Fruit fly (Drosophila melanogaster): Measurements from ENCODE around the gene CG18858.

Gene CG18858

DNA sequence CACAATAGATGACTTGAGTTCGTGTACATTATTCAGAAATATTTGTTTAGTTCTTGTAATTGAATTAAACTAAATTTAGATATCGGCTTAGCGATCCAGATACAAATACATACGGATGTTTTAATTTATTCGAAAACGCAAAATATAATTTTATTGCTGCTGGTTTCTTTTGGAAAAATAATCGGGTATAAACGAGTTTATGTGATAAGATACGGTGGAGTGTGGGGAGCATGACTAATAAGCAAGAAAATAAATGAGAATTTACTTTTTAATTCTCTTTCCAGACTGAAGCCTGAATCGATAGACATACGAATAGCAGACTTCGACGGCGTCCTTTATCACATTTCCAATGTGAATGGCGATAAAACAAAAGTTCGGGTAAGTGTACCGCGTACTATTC is 38.8 kb downstream of the CG18858 start:
- TF ChIP-seq EcR (GFP tag; optimal IDR thresholded peaks at IDR 0.05), result no peak
- no peak for TF ChIP-seq rn (GFP tag; IDR thresholded peaks at IDR 0.05)
- TF ChIP-seq CG4496 (GFP tag; IDR thresholded peaks at IDR 0.05), result no peak
- TF ChIP-seq CG12605 (GFP tag; IDR thresholded peaks at IDR 0.05), result no peak
- TF ChIP-seq CG8159 (tag; optimal IDR thresholded peaks at IDR 0.05), result no peak
- TF ChIP-seq fd96Ca (GFP tag; IDR thresholded peaks at IDR 0.05), result no peak
- TF ChIP-seq CG32121 (GFP tag; IDR thresholded peaks at IDR 0.05), result no peak
- TF ChIP-seq Pif1A (GFP tag; optimal IDR thresholded peaks at IDR 0.05), result no peak
- TF ChIP-seq CG10348 (GFP tag; IDR thresholded peaks at IDR 0.05), result no peak
- TF ChIP-seq CG15710 (tag; optimal IDR thresholded peaks at IDR 0.05), result no peak
- TF ChIP-seq Pif1B (GFP tag; optimal IDR thresholded peaks at IDR 0.05), result no peak

DNA sequence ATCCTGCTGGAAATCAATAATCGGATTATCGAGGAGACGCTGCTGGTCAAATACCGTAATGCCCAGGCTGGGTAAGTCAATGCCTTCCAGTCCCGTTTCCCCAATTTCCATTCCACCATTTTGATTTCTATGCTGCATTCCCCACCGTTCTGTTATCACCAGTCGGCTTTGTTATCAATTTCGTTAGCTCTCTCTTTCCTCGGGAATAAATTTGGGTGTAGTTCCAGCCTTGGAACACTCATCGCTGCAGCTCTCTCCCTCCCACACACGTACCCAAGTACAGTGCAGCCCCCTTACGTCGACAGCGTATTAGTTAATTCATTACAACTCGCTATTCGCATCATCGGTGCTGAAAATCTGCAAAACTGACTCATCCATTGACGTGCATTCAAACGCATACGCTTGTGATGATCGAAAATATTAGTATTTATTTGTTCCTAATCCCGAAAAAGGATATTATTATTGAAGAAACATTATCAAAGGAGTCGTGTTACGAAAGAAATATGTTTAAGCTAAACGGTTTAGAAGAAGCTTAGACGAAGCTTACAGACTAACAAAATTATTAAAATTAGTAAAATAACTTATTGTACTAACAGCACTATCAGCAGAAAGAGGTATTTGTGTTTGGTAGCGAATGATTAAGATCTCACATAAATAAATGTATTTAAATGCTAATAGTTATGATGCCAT is 41.1 kb downstream of the CG18858 start:
- no peak for TF ChIP-seq EcR (GFP tag; optimal IDR thresholded peaks at IDR 0.05)
- peak; percentile 14 for TF ChIP-seq D1 (tag; optimal IDR thresholded peaks at IDR 0.05)

- TF ChIP-seq CG8159 (tag; optimal IDR thresholded peaks at IDR 0.05), result peak; percentile 56
- TF ChIP-seq CG14655 (GFP tag; optimal IDR thresholded peaks at IDR 0.05), result no peak
- TF ChIP-seq rn (GFP tag; IDR thresholded peaks at IDR 0.05), result 0 out of 2 replicates have a peak, but pooled peaks have one; percentile 14
- TF ChIP-seq Snoo (tag; optimal IDR thresholded peaks at IDR 0.05), result peak; percentile 26
- peak; percentile 39 for TF ChIP-seq EcR (GFP tag; optimal IDR thresholded peaks at IDR 0.05)
- peak; percentile 48 for TF ChIP-seq CG17806 (tag; optimal IDR thresholded peaks at IDR 0.05)
- TF ChIP-seq CG8301 (tag; optimal IDR thresholded peaks at IDR 0.05), result peak; percentile 33
- peak; percentile 56 for TF ChIP-seq CG15710 (tag; optimal IDR thresholded peaks at IDR 0.05)
- peak; percentile 51 for TF ChIP-seq CG9948 (tag; optimal IDR thresholded peaks at IDR 0.05)
- TF ChIP-seq Ets98B (GFP tag; IDR thresholded peaks at IDR 0.05), result peak; percentile 18; the same call in 1 of the 2 replicates
- TF ChIP-seq Pif1B (GFP tag; optimal IDR thresholded peaks at IDR 0.05), result no peak
- TF ChIP-seq CG12605 (GFP tag; IDR thresholded peaks at IDR 0.05), result 0 out of 2 replicates have a peak, but pooled peaks have one; percentile 14
- no peak for TF ChIP-seq gl (tag; optimal IDR thresholded peaks at IDR 0.05)
- peak; percentile 32 for TF ChIP-seq CG32121 (GFP tag; IDR thresholded peaks at IDR 0.05)
- no peak for TF ChIP-seq CG34367 (tag; optimal IDR thresholded peaks at IDR 0.05)
- TF ChIP-seq CG4496 (GFP tag; IDR thresholded peaks at IDR 0.05), result peak; percentile 37; the same call in 1 of the 3 replicates
- peak; percentile 76 for TF ChIP-seq CG13204 (GFP tag; optimal IDR thresholded peaks at IDR 0.05)
These were observed 41.9 kb downstream of the CG18858 start, which contains the start of the genes CG10949 and Arpc2 for dm6 chr2L:20416754-20417563. Gene CG10949 (minus strand): TSS chr2L:20416918. Gene Arpc2 (plus strand): TSS chr2L:20417057.

DNA sequence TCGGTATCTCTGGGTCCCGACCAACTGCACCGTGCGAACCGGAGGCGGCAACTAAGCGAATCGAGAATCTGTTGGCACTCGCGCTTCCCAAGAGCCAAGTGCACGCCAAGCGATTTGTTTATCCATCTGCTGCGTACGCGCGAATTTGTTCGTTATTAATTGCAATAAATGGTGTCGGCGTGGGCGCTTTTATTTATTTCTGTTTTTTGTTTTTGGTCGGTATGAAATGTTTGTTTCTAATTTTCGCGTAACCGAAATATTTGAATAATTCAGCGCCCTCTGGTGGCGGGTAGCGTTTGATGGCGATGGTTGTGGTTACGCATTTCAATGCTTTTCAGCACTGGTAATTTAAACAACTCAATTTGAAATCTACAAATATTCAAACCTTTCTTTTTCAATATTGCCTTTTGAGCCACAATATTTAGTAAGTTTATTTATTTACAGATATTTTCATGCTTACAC is 44.1 kb downstream of the CG18858 start, which contains the start of gene CG10947:
Gene CG10947, minus strand, starts transcription at position 51 of the 462 bp plus-strand sequence.
- TF ChIP-seq gl (tag; optimal IDR thresholded peaks at IDR 0.05) (no peak), CG14655 (GFP tag; optimal IDR thresholded peaks at IDR 0.05) (no peak), Ets98B (GFP tag; IDR thresholded peaks at IDR 0.05) (0 out of 2 replicates have a peak, but pooled peaks have one; percentile 16), CG13204 (GFP tag; optimal IDR thresholded peaks at IDR 0.05) (no peak), CG9948 (tag; optimal IDR thresholded peaks at IDR 0.05) (no peak), EcR (GFP tag; optimal IDR thresholded peaks at IDR 0.05) (no peak), CG34367 (tag; optimal IDR thresholded peaks at IDR 0.05) (no peak), fd96Ca (GFP tag; IDR thresholded peaks at IDR 0.05) (no peak), D1 (tag; optimal IDR thresholded peaks at IDR 0.05) (no peak), CG12605 (GFP tag; IDR thresholded peaks at IDR 0.05) (no peak), Snoo (tag; optimal IDR thresholded peaks at IDR 0.05) (peak; percentile 38), CG17806 (tag; optimal IDR thresholded peaks at IDR 0.05) (no peak), CG32121 (GFP tag; IDR thresholded peaks at IDR 0.05) (no peak), CG8301 (tag; optimal IDR thresholded peaks at IDR 0.05) (peak; percentile 9), CG15710 (tag; optimal IDR thresholded peaks at IDR 0.05) (peak; percentile 16), CG8159 (tag; optimal IDR thresholded peaks at IDR 0.05) (no peak), Pif1A (GFP tag; optimal IDR thresholded peaks at IDR 0.05) (peak; percentile 6), CG10348 (GFP tag; IDR thresholded peaks at IDR 0.05) (no peak), Pif1B (GFP tag; optimal IDR thresholded peaks at IDR 0.05) (no peak), CG4496 (GFP tag; IDR thresholded peaks at IDR 0.05) (peak; percentile 68), rn (GFP tag; IDR thresholded peaks at IDR 0.05) (no peak)

DNA sequence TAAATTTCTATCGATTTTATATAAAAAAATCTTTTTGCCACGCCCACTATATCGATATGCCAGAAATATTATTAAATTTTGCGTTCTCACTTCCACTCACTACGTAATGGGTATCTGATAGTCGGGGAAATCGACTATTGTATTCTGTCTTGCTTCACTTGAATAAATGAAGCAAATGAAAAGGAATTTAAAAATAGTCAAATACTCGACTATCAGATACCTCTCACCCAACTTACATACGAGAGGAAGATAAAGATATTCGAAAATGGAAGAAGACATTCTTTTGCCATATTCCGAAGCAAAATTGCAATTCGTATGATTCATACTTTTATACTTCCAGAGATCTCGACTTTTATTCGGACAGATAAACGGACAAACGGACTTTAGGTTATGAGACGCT is 45.0 kb downstream of the CG18858 start:
- TF ChIP-seq CG12605 (GFP tag; IDR thresholded peaks at IDR 0.05), result no peak
- TF ChIP-seq CG34367 (tag; optimal IDR thresholded peaks at IDR 0.05), result no peak
- TF ChIP-seq CG9948 (tag; optimal IDR thresholded peaks at IDR 0.05), result no peak
